Worm (Caenorhabditis elegans) whole organism, early embryonic: ENCODE results near the gene T23F4.2.

Experiments used
- F13C5.2 ChIP-seq: sonication (generic microtip); optimal IDR thresholded peaks from 2 replicates; lab custom pipeline; 2017; ENCODE audit warnings: mild to moderate bottlenecking, missing genetic modification characterization, inconsistent platforms, missing compliant biosample characterization
- hnd-1 ChIP-seq: sonication (generic microtip); optimal IDR thresholded peaks from 2 replicates; lab custom pipeline; 2016; ENCODE audit warnings: missing genetic modification characterization, missing compliant biosample characterization

ce11 chrII:1136485-1136884 is 26.9 kb upstream of the T23F4.2 start, which contains the start of gene pod-2:
- TF ChIP-seq F13C5.2 (tag; lab: Kevin White, UChicago): no peak
- TF ChIP-seq hnd-1 (tag; lab: Kevin White, UChicago): no peak
